Worm (Caenorhabditis elegans): ENCODE results near the gene dmsr-4.
"Not testable (repeated sequence)": the region's sequence is repeated elsewhere in the genome, so short reads cannot be mapped to it uniquely, and the experiment has no call there.

dmsr-4 gene

DNA sequence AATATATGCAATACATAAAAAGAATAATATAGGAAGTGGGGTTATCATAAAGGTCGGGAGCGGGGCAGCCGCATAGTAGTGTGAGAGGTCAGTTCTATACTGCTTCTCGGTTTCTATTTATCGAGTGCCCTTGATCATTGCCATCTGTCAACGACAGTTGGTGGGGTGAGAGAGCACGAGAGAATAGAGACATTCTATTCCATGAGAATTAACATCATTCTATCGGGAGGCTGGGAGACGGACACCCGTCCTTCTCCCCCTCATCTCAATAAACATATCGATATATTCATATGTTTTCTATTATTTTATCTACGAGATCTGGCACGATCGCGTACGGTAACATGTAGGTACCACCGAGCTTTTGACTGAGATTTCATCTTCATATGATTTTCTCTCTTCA lies 44.8 kb downstream of the dmsr-4 start, which contains the start of gene mps-2:
mps-2 (minus strand) TSS at position 101 of the 400 bp plus-strand sequence.
- not testable (repeated sequence) for TF ChIP-seq nhr-23 (tag; optimal IDR thresholded peaks at IDR 0.05); C34F6.9 (tag; optimal IDR thresholded peaks at IDR 0.05); Y55F3AM.14 (GFP tag; optimal IDR thresholded peaks at IDR 0.05)

DNA sequence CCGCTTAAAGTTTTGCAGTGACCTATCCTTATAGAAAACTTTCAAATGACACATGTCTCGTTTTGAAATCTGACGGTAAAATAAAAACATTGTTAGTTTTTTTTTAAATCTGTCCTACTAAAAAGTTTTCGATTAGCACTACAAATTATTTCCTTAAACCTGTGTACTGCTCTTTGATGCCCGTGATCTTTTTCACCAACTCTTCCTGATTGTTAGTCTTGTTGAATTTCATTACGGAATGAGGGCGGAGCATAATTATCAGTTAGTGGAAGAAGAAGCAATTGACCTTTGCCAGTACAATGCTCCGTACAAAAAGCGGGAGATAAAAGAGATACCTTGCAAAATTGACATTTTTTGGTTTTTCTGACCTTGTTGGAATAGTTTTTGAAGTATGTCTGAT lies 49.7 kb downstream of the dmsr-4 start, which contains the start of gene K01A2.4:
K01A2.4 (plus strand) TSS at position 301 of the 400 bp plus-strand sequence.
- TF ChIP-seq ceh-82 (tag; optimal IDR thresholded peaks at IDR 0.05) (no peak), elt-1 (tag; optimal IDR thresholded peaks at IDR 0.05) (no peak), mbf-1 (tag; optimal IDR thresholded peaks at IDR 0.05) (no peak), nhr-12 (tag; optimal IDR thresholded peaks at IDR 0.05) (no peak), nhr-77 (tag; optimal IDR thresholded peaks at IDR 0.05) (no peak), sem-4 (tag; optimal IDR thresholded peaks at IDR 0.05) (no peak), ama-1 (optimal IDR thresholded peaks at IDR 0.05) (no peak), nhr-237 (tag; optimal IDR thresholded peaks at IDR 0.05) (no peak), mab-5 (tag; optimal IDR thresholded peaks at IDR 0.05) (no peak), ztf-1 (GFP tag; conservative IDR thresholded peaks at IDR 0.05) (no peak), fos-1 (tag; optimal IDR thresholded peaks at IDR 0.05) (no peak), egl-27 (tag; optimal IDR thresholded peaks at IDR 0.05) (no peak), crh-2 (tag; optimal IDR thresholded peaks at IDR 0.05) (no peak), ztf-11 (tag; optimal IDR thresholded peaks at IDR 0.05) (no peak)

DNA sequence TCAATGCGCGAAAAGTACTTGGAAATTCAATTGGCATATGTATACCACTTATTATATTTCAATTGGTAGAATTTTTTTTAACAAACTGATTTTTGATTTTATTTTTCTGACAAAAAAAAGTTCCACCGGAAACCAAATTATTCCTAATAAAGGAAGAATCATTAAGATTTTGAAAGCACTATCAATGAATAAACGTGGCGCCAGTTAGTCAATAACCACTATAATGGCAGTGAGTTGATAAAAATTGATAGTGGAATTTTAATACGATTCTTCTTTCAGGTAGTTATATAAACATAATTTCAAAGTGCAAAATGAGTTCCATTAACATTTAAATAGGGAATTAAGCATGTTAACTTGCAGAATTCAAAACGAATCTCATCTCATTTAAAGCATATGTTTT lies 51.2 kb downstream of the dmsr-4 start, which contains the start of gene col-69:
col-69 (minus strand) TSS at position 101 of the 400 bp plus-strand sequence.
- peak; percentile 62 for TF ChIP-seq fos-1 (tag; optimal IDR thresholded peaks at IDR 0.05)
- TF ChIP-seq unc-39 (tag; optimal IDR thresholded peaks at IDR 0.05): no peak

DNA sequence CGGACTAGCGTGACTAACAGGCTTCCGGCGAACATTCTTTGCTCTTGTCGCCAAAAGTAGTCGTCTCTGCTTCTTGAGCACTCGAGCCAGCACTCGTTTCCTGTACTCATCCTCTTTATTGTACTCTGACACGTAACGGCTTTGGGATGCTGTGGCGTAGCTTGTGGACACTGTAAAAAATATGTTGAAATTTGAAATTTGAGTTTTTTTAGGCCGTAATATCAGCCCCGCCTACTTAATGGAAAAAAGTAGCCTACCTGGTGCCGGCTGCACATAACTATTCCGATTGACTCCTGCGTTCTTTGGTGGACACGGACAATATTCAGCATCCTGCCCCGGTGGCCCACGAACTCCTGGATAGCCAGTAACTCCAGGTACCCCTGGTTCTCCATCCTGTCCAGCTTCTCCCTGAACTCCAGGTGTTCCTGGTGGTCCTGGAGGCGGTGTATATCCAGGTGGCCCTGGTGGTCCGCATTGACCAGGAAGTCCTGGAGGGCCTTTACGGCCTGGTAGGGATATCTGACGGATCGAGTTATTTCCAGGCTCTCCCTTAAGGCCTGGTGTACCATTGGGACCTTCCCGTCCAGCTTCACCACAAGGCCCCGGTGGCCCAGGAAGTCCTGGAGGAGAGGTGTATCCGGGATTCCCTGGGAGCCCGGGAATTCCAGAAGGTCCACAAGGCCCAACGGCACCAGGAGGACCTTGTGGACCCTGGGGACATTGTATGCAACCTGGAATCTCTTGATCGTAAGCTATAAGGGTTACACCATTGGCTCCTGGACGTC lies 52.8 kb downstream of the dmsr-4 start:
- TF ChIP-seq peb-1 (tag; optimal IDR thresholded peaks at IDR 0.05): no peak

DNA sequence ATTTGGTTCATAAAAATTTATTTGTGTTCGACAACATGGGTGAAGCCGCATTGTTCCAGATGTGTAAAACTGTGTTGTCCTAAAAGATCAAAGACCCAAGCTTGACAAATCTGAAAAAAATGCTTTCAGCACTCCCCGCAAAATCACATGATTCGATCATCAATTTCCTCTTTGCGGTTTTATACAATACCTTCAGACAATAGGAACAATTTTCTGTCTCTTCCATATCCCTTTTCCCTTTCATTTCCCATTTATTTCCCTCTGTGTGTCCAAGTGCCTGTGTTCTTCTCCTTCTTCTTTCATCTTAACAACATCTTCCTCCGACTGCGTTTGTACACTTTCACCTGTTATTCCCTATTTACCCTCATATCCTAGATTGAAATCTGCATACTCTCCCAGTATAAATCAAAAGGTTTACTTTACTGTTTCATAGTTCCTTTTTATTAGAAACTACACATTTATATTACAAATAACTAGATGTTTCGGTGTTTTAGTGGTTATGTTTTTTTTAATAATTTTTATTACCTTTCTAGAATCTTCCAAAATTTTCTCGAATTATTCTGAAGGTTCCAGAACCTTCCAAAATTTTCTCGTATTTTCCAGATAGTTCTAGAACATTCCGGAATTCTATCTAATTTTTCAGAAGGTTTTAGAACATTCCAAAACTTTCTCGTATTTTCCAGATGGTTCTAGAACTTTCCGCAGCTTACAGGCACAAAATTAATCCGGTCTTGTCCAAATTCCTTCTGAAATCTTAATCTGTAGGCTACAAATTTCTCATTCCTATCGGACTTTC lies 55.7 kb downstream of the dmsr-4 start, which contains the start of gene K01A2.5:
K01A2.5 (plus strand) TSS at position 297 of the 796 bp plus-strand sequence.
- TF ChIP-seq sem-4 (tag; optimal IDR thresholded peaks at IDR 0.05) (peak; percentile 66), nhr-25 (tag; optimal IDR thresholded peaks at IDR 0.05) (peak; percentile 71), mab-5 (tag; optimal IDR thresholded peaks at IDR 0.05) (no peak), ceh-16 (tag; optimal IDR thresholded peaks at IDR 0.05) (peak; percentile 71), sma-9 (GFP tag; optimal IDR thresholded peaks at IDR 0.05) (peak; percentile 40), sma-9 (tag; optimal IDR thresholded peaks at IDR 0.05) (no peak), nhr-21 (tag; optimal IDR thresholded peaks at IDR 0.05) (peak; percentile 39), blmp-1 (tag; optimal IDR thresholded peaks at IDR 0.05; ENCODE audit: insufficient read depth) (peak; percentile 99), nhr-10 (tag; optimal IDR thresholded peaks at IDR 0.05) (no peak), fos-1 (tag; optimal IDR thresholded peaks at IDR 0.05) (peak; percentile 21)

DNA sequence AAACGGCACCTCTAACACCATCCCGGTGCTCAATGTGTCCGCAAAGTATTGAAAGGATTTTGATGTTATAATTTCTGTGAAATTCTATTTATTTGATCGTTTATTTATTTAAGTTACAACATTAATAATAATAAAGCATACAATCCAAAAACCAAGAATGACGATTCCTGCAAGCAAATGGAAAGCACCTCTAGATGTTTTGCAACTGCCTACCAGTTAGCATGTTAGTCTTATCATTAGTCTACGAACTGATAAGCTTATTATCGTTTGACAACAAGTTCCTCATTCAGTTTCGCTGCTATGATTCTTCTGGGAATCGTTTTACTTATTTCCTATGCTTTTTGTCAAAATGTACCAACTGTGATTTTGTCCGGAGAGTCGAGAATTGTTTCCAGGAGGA lies 57.2 kb downstream of the dmsr-4 start, which contains the start of gene K01A2.6:
K01A2.6 (plus strand) TSS at position 301 of the 400 bp plus-strand sequence.
- TF ChIP-seq alr-1 (tag; optimal IDR thresholded peaks at IDR 0.05): no peak
